Comparison of ENCODE assay signal across 2 worm cellular contexts in the genomic region with DNA sequence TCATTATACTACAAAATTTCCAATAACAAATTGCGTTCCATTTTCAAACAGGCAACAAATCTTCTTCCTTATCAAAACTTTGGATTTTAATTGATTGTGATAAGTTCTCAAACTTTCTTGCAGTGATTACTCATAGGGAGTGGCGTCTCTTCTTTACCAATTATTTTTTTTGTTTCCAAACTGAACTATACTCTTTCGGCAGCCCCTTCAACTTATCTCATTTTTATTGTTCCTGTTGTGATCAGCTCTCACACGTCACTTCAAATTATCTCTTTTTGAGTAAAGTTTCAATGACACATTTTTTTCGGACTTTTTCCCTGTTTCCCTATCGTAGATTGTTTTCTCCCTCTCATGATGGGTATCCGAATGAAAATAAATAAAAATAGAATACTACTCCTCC.
A peak's percentile ranks its signal among the peaks of the same experiment; 100 is the strongest.
TF ChIP-seq lines count a peak whose summit lies in the region.

No protein-coding gene starts in this region.

TF ChIP-seq in whole organism, L1 larva, 84 proteins besides CTCF, POLR2A, EP300 and RAD21:
- TF ChIP-seq elt-3 (tag; optimal IDR thresholded peaks at IDR 0.05; lab: Kevin White, UChicago) (peak in 4 of 6 experiments; percentile 21 to 44 (median 36)), pqm-1 (tag; optimal IDR thresholded peaks at IDR 0.05; lab: Kevin White, UChicago) (no peak), sox-4 (tag; optimal IDR thresholded peaks at IDR 0.05; lab: Kevin White, UChicago) (no peak), ceh-90 (tag; optimal IDR thresholded peaks at IDR 0.05; lab: Kevin White, UChicago) (no peak), efl-1 (optimal IDR thresholded peaks at IDR 0.05; lab: Kevin White, UChicago) (no peak), efl-1 (GFP tag; optimal IDR thresholded peaks at IDR 0.05 in 1 of 2; lab: Kevin White, UChicago) (peak in 1 of 2 experiments; percentile 73), ztf-11 (tag; optimal IDR thresholded peaks at IDR 0.05; lab: Kevin White, UChicago) (no peak), pag-3 (tag; optimal IDR thresholded peaks at IDR 0.05; lab: Kevin White, UChicago; ENCODE audit: borderline replicate concordance, insufficient read depth) (no peak), hlh-4 (tag; optimal IDR thresholded peaks at IDR 0.05; lab: Kevin White, UChicago) (no peak), snu-23 (GFP tag; optimal IDR thresholded peaks at IDR 0.05; lab: Kevin White, UChicago) (peak; percentile 7), swsn-7 (tag; optimal IDR thresholded peaks at IDR 0.05; lab: Kevin White, UChicago) (no peak), elt-2 (tag; optimal IDR thresholded peaks at IDR 0.05; lab: Kevin White, UChicago) (no peak), nhr-47 (tag; optimal IDR thresholded peaks at IDR 0.05; lab: Kevin White, UChicago) (no peak), C34B4.2 (tag; optimal IDR thresholded peaks at IDR 0.05; lab: Kevin White, UChicago) (no peak), lin-39 (tag; optimal IDR thresholded peaks at IDR 0.05; lab: Kevin White, UChicago) (no peak), lin-14 (GFP tag; optimal IDR thresholded peaks at IDR 0.05; lab: Kevin White, UChicago) (peak; percentile 4), aly-2 (tag; optimal IDR thresholded peaks at IDR 0.05; lab: Kevin White, UChicago) (no peak), dsc-1 (tag; optimal IDR thresholded peaks at IDR 0.05; lab: Kevin White, UChicago) (no peak), nhr-85 (tag; lab: Kevin White, UChicago) (peak; percentile 10), blmp-1 (tag; optimal IDR thresholded peaks at IDR 0.05; lab: Kevin White, UChicago) (peak; percentile 29), nhr-20 (tag; optimal IDR thresholded peaks at IDR 0.05; lab: Kevin White, UChicago) (peak; percentile 57), fkh-8 (tag; optimal IDR thresholded peaks at IDR 0.05; lab: Kevin White, UChicago) (no peak), nhr-71 (tag; optimal IDR thresholded peaks at IDR 0.05; lab: Kevin White, UChicago) (peak; percentile 26), lir-3 (tag; optimal IDR thresholded peaks at IDR 0.05; lab: Kevin White, UChicago; ENCODE audit: poor library complexity) (no peak), lin-35 (GFP tag; optimal IDR thresholded peaks at IDR 0.05; lab: Kevin White, UChicago) (no peak), nhr-90 (tag; optimal IDR thresholded peaks at IDR 0.05; lab: Kevin White, UChicago; ENCODE audit: poor library complexity) (peak; percentile 24), rnt-1 (tag; optimal IDR thresholded peaks at IDR 0.05; lab: Kevin White, UChicago) (no peak), mdl-1 (tag; optimal IDR thresholded peaks at IDR 0.05; lab: Kevin White, UChicago) (no peak), ces-1 (GFP tag; optimal IDR thresholded peaks at IDR 0.05; lab: Kevin White, UChicago) (no peak), tbx-2 (tag; optimal IDR thresholded peaks at IDR 0.05; lab: Kevin White, UChicago) (peak; percentile 44), lin-13 (GFP tag; optimal IDR thresholded peaks at IDR 0.05; lab: Kevin White, UChicago) (no peak), aha-1 (tag; optimal IDR thresholded peaks at IDR 0.05; lab: Kevin White, UChicago) (no peak), mep-1 (tag; optimal IDR thresholded peaks at IDR 0.05; lab: Kevin White, UChicago) (no peak), ztf-4 (tag; optimal IDR thresholded peaks at IDR 0.05; lab: Kevin White, UChicago) (no peak), vab-15 (tag; optimal IDR thresholded peaks at IDR 0.05; lab: Kevin White, UChicago) (no peak), C16A3.4 (tag; optimal IDR thresholded peaks at IDR 0.05; lab: Kevin White, UChicago) (no peak), grh-1 (GFP tag; IDR thresholded peaks at IDR 0.05; lab: Robert Waterston, UW) (0 out of 2 replicates have a peak, but pooled peaks have one; percentile 25)
TF ChIP-seq in whole organism, L1 larva: peak in this region for 11.

TF ChIP-seq in whole organism, L2 larva, 48 proteins besides CTCF, POLR2A, EP300 and RAD21:
- no peak for TF ChIP-seq C34F6.9 (tag; optimal IDR thresholded peaks at IDR 0.05; lab: Kevin White, UChicago)
- no peak for TF ChIP-seq nhr-237 (tag; optimal IDR thresholded peaks at IDR 0.05; lab: Kevin White, UChicago)
- TF ChIP-seq nhr-21 (tag; optimal IDR thresholded peaks at IDR 0.05; lab: Kevin White, UChicago) = no peak
- no peak for TF ChIP-seq gmeb-1 (tag; optimal IDR thresholded peaks at IDR 0.05; lab: Kevin White, UChicago)
- TF ChIP-seq peb-1 (tag; optimal IDR thresholded peaks at IDR 0.05; lab: Kevin White, UChicago) = no peak
- TF ChIP-seq ztf-1 (GFP tag; conservative IDR thresholded peaks at IDR 0.05; lab: Robert Waterston, UW) = no peak
- TF ChIP-seq sma-3 (GFP tag; optimal IDR thresholded peaks at IDR 0.05; lab: Kevin White, UChicago) = peak; percentile 57
- no peak for TF ChIP-seq R02D3.7 (tag; optimal IDR thresholded peaks at IDR 0.05; lab: Kevin White, UChicago)
- no peak for TF ChIP-seq lin-39 (tag; optimal IDR thresholded peaks at IDR 0.05; lab: Kevin White, UChicago)
- TF ChIP-seq F13H6.1 (tag; optimal IDR thresholded peaks at IDR 0.05; lab: Kevin White, UChicago) = no peak
- peak; percentile 20 for TF ChIP-seq sma-9 (GFP tag; optimal IDR thresholded peaks at IDR 0.05; lab: Kevin White, UChicago)
- no peak for TF ChIP-seq sma-9 (tag; optimal IDR thresholded peaks at IDR 0.05; lab: Kevin White, UChicago)
- no peak for TF ChIP-seq Y55F3AM.14 (GFP tag; optimal IDR thresholded peaks at IDR 0.05; lab: Kevin White, UChicago)
- no peak for TF ChIP-seq alr-1 (tag; optimal IDR thresholded peaks at IDR 0.05; lab: Kevin White, UChicago)
TF ChIP-seq in whole organism, L2 larva: peak in this region for 2.

Comparison
In these comparisons a context has a peak if more than half of its experiments do, and no peak if none do; other contexts are left out.
1. Of the 22 proteins assayed by ChIP-seq in both whole organism, L1 larva and whole organism, L2 larva: peak only in whole organism, L1 larva: blmp-1 and elt-3; only in whole organism, L2 larva: none; in both: none; in neither: 20.